Worm (Caenorhabditis elegans) whole organism, early embryonic: ENCODE measurements around the gene F20D12.7.

Experiments used
- B0310.2 ChIP-seq: sonication (generic microtip); optimal IDR thresholded peaks from 2 replicates; lab custom pipeline; 2016; ENCODE audit warnings: mild to moderate bottlenecking, missing genetic modification characterization, missing compliant biosample characterization
- F13C5.2 ChIP-seq: sonication (generic microtip); optimal IDR thresholded peaks from 2 replicates; lab custom pipeline; 2017; ENCODE audit warnings: mild to moderate bottlenecking, missing genetic modification characterization, inconsistent platforms, missing compliant biosample characterization
- aly-1 ChIP-seq: sonication (generic microtip); optimal IDR thresholded peaks from 2 replicates; lab custom pipeline; 2016; ENCODE audit warnings: missing genetic modification characterization, missing compliant biosample characterization
- ama-1 ChIP-seq: fragments of 150-350 bp; optimal IDR thresholded peaks from 2 replicates; lab custom pipeline; 2014
- ceh-13 ChIP-seq: fragments of 200-800 bp; sonication (Bioruptor generic); optimal IDR thresholded peaks from 2 replicates; lab custom pipeline; 2018; ENCODE audit warnings: mild to moderate bottlenecking, missing genetic modification characterization, missing compliant biosample characterization
- ceh-36 ChIP-seq: sonication (generic microtip); optimal IDR thresholded peaks from 2 replicates; lab custom pipeline; 2016; ENCODE audit warnings: missing genetic modification characterization, inconsistent platforms, missing compliant biosample characterization
- ets-7 ChIP-seq: sonication (generic microtip); optimal IDR thresholded peaks from 2 replicates; lab custom pipeline; 2016; ENCODE audit warnings: missing genotype, missing genetic modification characterization, missing compliant biosample characterization
- flt-1 ChIP-seq: fragments of 200-800 bp; sonication (Bioruptor generic); IDR thresholded peaks from 2 replicates; pipeline ENCODE4 v1.3.6; 2022; ENCODE audit warnings: missing genetic modification characterization, missing compliant biosample characterization
- hmbx-1 ChIP-seq: sonication (generic microtip); optimal IDR thresholded peaks from 2 replicates; lab custom pipeline; 2016; ENCODE audit warnings: mild to moderate bottlenecking, missing genetic modification characterization, missing compliant biosample characterization
- hmg-4 ChIP-seq: fragments of 200-800 bp; sonication (Bioruptor generic); optimal IDR thresholded peaks from 2 replicates; lab custom pipeline; 2018; ENCODE audit warnings: mild to moderate bottlenecking, missing genetic modification characterization, missing compliant biosample characterization
- hnd-1 ChIP-seq: sonication (generic microtip); optimal IDR thresholded peaks from 2 replicates; lab custom pipeline; 2016; ENCODE audit warnings: missing genetic modification characterization, missing compliant biosample characterization
- pes-1 ChIP-seq: fragments of 200-800 bp; sonication (Bioruptor generic); IDR thresholded peaks from 2 replicates; pipeline ENCODE4 v1.3.6; 2022; ENCODE audit warnings: missing genetic modification reagents, missing genetic modification characterization, missing compliant biosample characterization
- scrt-1 ChIP-seq: fragments of 200-800 bp; sonication (Bioruptor generic); IDR thresholded peaks from 2 replicates; pipeline ENCODE4 v1.3.6; 2022; ENCODE audit warnings: missing genetic modification characterization, missing compliant biosample characterization
- sea-1 ChIP-seq: fragments of 200-800 bp; sonication (Bioruptor generic); conservative IDR thresholded peaks from 2 replicates; pipeline ENCODE4 v1.3.6; 2022; ENCODE audit warnings: missing genetic modification characterization, missing compliant biosample characterization
- tbx-11 ChIP-seq: fragments of 200-800 bp; sonication (Bioruptor generic); IDR thresholded peaks from 2 replicates; pipeline ENCODE4 v1.3.6; 2022; ENCODE audit warnings: missing genetic modification characterization, missing compliant biosample characterization
- tbx-37 ChIP-seq: fragments of 200-800 bp; sonication (Bioruptor generic); conservative IDR thresholded peaks from 2 replicates; pipeline ENCODE4 v1.3.6; 2022; ENCODE audit warnings: missing genetic modification reagents, missing genetic modification characterization, missing compliant biosample characterization
- tra-4 ChIP-seq: sonication (generic microtip); optimal IDR thresholded peaks from 2 replicates; lab custom pipeline; 2017; ENCODE audit warnings: missing genetic modification characterization, missing compliant biosample characterization

F20D12.7 gene

DNA sequence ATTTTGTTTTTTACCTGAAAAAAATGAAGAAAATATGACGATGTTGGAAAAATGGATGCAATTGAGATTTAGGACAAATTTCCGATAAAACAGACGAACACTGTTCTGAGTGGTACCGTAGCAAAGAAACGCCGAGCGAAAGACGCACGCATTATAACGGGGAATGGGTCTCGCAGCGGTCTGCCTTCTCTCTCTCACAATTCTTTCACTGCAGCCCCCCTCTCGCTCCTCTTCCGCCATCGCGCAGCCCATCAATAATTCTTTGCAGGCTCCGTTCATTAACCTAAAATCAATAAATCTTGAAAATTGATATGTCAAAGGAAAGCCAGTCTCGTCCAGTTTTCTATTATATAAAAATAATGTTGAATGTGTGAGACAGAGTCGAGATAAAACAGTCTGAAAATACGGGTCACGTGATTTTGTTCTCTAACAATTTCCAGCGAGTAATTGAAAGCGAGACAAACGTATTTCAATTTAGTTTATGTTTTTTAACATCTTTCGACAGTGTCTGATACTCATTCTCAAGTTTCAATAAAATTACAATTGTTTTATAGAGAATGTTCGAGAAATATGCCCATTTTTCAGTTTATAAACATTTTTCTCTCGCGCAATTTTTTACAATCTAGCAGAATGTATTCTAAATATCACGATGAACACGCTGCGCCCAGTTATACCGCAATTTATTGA lies 29.1 kb downstream of the F20D12.7 start:
- TF ChIP-seq tbx-37 (GFP tag; lab: Robert Waterston, UW) (no peak), hmg-4 (GFP tag; lab: Kevin White, UChicago) (peak; percentile 31)

ce11 chrIV:7906643-7907042 lies 32.1 kb downstream of the F20D12.7 start:
- TF ChIP-seq ceh-36 (tag; lab: Kevin White, UChicago), result no peak
- no peak for TF ChIP-seq flt-1 (GFP tag; lab: Robert Waterston, UW)
- TF ChIP-seq aly-1, result no peak
- TF ChIP-seq sea-1, result no peak
- TF ChIP-seq ama-1 (lab: Kevin White, UChicago), result no peak
- TF ChIP-seq pes-1 (GFP tag; lab: Robert Waterston, UW), result no peak
- TF ChIP-seq tbx-11 (GFP tag; lab: Robert Waterston, UW), result no peak

ce11 chrIV:7903359-7903758 lies 35.4 kb downstream of the F20D12.7 start, which contains the start of gene C49H3.6:
Gene C49H3.6, plus strand, starts transcription at chrIV:7903738.
- TF ChIP-seq pes-1 (GFP tag; lab: Robert Waterston, UW), result no peak
- no peak for TF ChIP-seq hmg-4 (GFP tag; lab: Kevin White, UChicago)
- no peak for TF ChIP-seq flt-1 (GFP tag; lab: Robert Waterston, UW)
- TF ChIP-seq tra-4 (tag; lab: Kevin White, UChicago), result no peak
- TF ChIP-seq ets-7 (tag; lab: Kevin White, UChicago), result no peak
- TF ChIP-seq sea-1, result no peak
- TF ChIP-seq aly-1, result no peak
- no peak for TF ChIP-seq ama-1 (lab: Kevin White, UChicago)
- no peak for TF ChIP-seq ceh-36 (tag; lab: Kevin White, UChicago)
- TF ChIP-seq hmbx-1 (tag; lab: Kevin White, UChicago), result no peak
- no peak for TF ChIP-seq F13C5.2 (tag; lab: Kevin White, UChicago)
- no peak for TF ChIP-seq ceh-13 (GFP tag; lab: Kevin White, UChicago)
- no peak for TF ChIP-seq scrt-1 (GFP tag; lab: Robert Waterston, UW)

DNA sequence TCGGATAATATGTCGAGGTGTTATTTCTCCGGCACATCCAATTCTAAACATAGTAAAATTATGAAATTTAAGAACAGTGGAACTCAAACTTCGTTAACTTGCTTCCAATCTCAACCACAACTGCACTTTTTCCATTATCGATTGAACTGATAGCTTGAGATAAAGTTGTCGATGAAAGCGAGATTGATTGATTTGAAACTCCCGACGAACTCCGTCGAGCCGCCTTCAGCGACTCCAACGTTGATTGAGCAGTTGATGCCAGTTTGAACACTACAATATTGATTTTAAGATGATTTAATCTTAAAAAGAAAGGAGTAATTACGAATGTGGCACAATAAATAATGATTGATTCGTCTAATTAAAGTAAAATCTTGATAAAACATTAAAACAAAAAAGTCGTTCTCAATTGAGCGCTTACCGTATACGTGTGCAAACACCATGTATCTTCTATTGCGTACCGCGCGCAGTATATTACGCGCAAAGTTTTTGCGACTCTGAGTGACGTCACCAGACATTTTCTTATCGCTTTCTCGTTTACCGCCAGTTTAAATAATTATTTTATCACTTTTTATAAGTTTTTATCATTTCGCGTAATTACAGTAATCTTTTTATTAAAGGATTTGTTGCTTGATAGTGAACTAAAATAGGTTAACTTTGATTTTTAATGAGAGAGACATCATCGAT lies 36.4 kb downstream of the F20D12.7 start, which contains the start of gene arp-11:
Gene arp-11 (minus strand): TSS at position 51 of the 684 bp plus-strand sequence.
- TF ChIP-seq F13C5.2 (tag; lab: Kevin White, UChicago) (peak; percentile 24), pes-1 (GFP tag; lab: Robert Waterston, UW) (no peak)

DNA sequence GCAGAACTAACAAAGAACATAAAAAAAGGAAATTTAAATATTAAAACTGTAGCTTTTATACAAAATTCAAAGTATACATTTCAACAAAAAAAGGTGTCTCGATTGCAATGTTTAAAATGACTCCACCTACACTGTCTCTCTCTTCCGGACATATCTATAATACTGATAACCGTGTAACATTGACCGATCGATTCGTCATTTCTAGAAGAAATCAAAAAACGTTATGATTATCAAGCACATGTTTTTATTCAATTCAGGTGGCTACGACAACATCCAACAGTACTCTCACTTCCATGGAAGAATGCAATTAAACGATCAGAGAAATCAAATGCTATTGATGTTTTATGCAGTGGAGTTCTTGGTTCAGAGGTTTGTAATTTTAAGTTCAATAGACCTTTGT lies 40.2 kb downstream of the F20D12.7 start:
- no peak for TF ChIP-seq flt-1 (GFP tag; lab: Robert Waterston, UW)
- TF ChIP-seq ets-7 (tag; lab: Kevin White, UChicago), result no peak
- TF ChIP-seq aly-1, result no peak
- TF ChIP-seq F13C5.2 (tag; lab: Kevin White, UChicago), result no peak
- no peak for TF ChIP-seq hmbx-1 (tag; lab: Kevin White, UChicago)
- TF ChIP-seq B0310.2, result no peak
- TF ChIP-seq ceh-36 (tag; lab: Kevin White, UChicago), result no peak
- TF ChIP-seq sea-1, result no peak
- TF ChIP-seq tra-4 (tag; lab: Kevin White, UChicago), result no peak
- no peak for TF ChIP-seq hnd-1 (tag; lab: Kevin White, UChicago)
- no peak for TF ChIP-seq pes-1 (GFP tag; lab: Robert Waterston, UW)
- no peak for TF ChIP-seq tbx-11 (GFP tag; lab: Robert Waterston, UW)

ce11 chrIV:7897953-7898352 lies 40.8 kb downstream of the F20D12.7 start:
- TF ChIP-seq ama-1 (lab: Kevin White, UChicago), result no peak
- TF ChIP-seq hmg-4 (GFP tag; lab: Kevin White, UChicago), result no peak
- TF ChIP-seq scrt-1 (GFP tag; lab: Robert Waterston, UW), result no peak
- TF ChIP-seq B0310.2, result no peak
- TF ChIP-seq hnd-1 (tag; lab: Kevin White, UChicago), result no peak
- TF ChIP-seq ceh-13 (GFP tag; lab: Kevin White, UChicago), result no peak

- no peak for TF ChIP-seq hnd-1 (tag; lab: Kevin White, UChicago)
- no peak for TF ChIP-seq tra-4 (tag; lab: Kevin White, UChicago)
- TF ChIP-seq flt-1 (GFP tag; lab: Robert Waterston, UW), result no peak
- TF ChIP-seq hmg-4 (GFP tag; lab: Kevin White, UChicago), result no peak
- no peak for TF ChIP-seq pes-1 (GFP tag; lab: Robert Waterston, UW)
- no peak for TF ChIP-seq B0310.2
- TF ChIP-seq sea-1, result no peak
- no peak for TF ChIP-seq ets-7 (tag; lab: Kevin White, UChicago)
- TF ChIP-seq scrt-1 (GFP tag; lab: Robert Waterston, UW), result no peak
- no peak for TF ChIP-seq F13C5.2 (tag; lab: Kevin White, UChicago)
- no peak for TF ChIP-seq aly-1
- TF ChIP-seq tbx-37 (GFP tag; lab: Robert Waterston, UW), result no peak
Measured at ce11 chrIV:7897443-7897842, 41.3 kb downstream of the F20D12.7 start, which contains the start of gene ilys-4. Gene ilys-4, minus strand, starts transcription at chrIV:7897543.
